Worm (Caenorhabditis elegans) whole organism, L1 larva: Measurements from ENCODE around the gene T23G4.127.

Source experiments
- C04F5.9 ChIP-seq: sonication (generic microtip); optimal IDR thresholded peaks from 2 replicates; lab custom pipeline; 2016; ENCODE audit warnings: missing genetic modification characterization, missing compliant biosample characterization
- C16A3.4 ChIP-seq: fragments of 150-350 bp; optimal IDR thresholded peaks from 2 replicates; lab custom pipeline; 2014; ENCODE audit warnings: missing biosample characterization, missing genetic modification characterization
- C34B4.2 ChIP-seq: sonication (generic microtip); optimal IDR thresholded peaks from 2 replicates; lab custom pipeline; 2017; ENCODE audit warnings: mild to moderate bottlenecking, missing genetic modification characterization, missing compliant biosample characterization
- F16B12.6 ChIP-seq: fragments of 150-350 bp; optimal IDR thresholded peaks from 2 replicates; lab custom pipeline; 2014; ENCODE audit warnings: missing biosample characterization, missing genetic modification characterization
- Y116A8C.19 ChIP-seq: sonication (generic microtip); optimal IDR thresholded peaks from 2 replicates; lab custom pipeline; 2016; ENCODE audit warnings: missing compliant biosample characterization, missing genetic modification characterization, borderline replicate concordance
- ama-1 ChIP-seq: fragments of 150-350 bp; optimal IDR thresholded peaks from 2 replicates; lab custom pipeline; 2014
- blmp-1 ChIP-seq: fragments of 150-350 bp; optimal IDR thresholded peaks from 2 replicates; lab custom pipeline; 2014; ENCODE audit warnings: missing biosample characterization, missing genetic modification characterization
- ceh-82 ChIP-seq, 3 experiments: fragments of 150-350 bp in 1 of 3; sonication (generic microtip) in 2 of 3; optimal IDR thresholded peaks; 2 replicates each; lab custom pipeline; 2014 to 2017; ENCODE audit warnings: missing biosample characterization in 3 of 3, missing genetic modification characterization in 3 of 3
- ceh-88 ChIP-seq: fragments of 200-800 bp; sonication (Bioruptor generic); IDR thresholded peaks from 2 replicates; pipeline ENCODE4 v1.3.6; 2022; ENCODE audit warnings: missing genetic modification characterization, missing compliant biosample characterization
- ceh-90 ChIP-seq: sonication (generic microtip); optimal IDR thresholded peaks from 2 replicates; lab custom pipeline; 2016; ENCODE audit warnings: missing genetic modification characterization, missing compliant biosample characterization
- ces-1 ChIP-seq: fragments of 150-350 bp; optimal IDR thresholded peaks from 2 replicates; lab custom pipeline; 2014; ENCODE audit warnings: missing biosample characterization, missing genetic modification reagents, missing genetic modification characterization
- dpl-1 ChIP-seq, 3 experiments: fragments of 150-350 bp in 2 of 3; sonication (generic microtip) in 1 of 3; optimal IDR thresholded peaks; 2 replicates each; lab custom pipeline; 2014 to 2017; ENCODE audit warnings: missing biosample characterization in 3 of 3, missing genetic modification characterization in 3 of 3, missing genetic modification reagents in 3 of 3
- egl-27 ChIP-seq, 2 experiments: fragments of 150-350 bp in 1 of 2; sonication (generic microtip); optimal IDR thresholded peaks; 3 replicates each; lab custom pipeline; 2017 to 2018; ENCODE audit warnings: missing biosample characterization in 2 of 2, missing genetic modification characterization in 2 of 2, missing genetic modification reagents in 2 of 2
- elt-2 ChIP-seq: sonication (generic microtip); optimal IDR thresholded peaks from 2 replicates; lab custom pipeline; 2016; ENCODE audit warnings: missing genetic modification characterization, mild to moderate bottlenecking, inconsistent platforms, missing compliant biosample characterization, missing genetic modification reagents
- elt-3 ChIP-seq, 6 experiments: fragments of 150-350 bp in 1 of 6; sonication (generic microtip); optimal IDR thresholded peaks; 2 replicates each; lab custom pipeline; 2017 to 2018; ENCODE audit warnings: missing biosample characterization in 6 of 6, missing genetic modification characterization in 6 of 6, inconsistent platforms in 1 of 6
- fkh-8 ChIP-seq: sonication (generic microtip); optimal IDR thresholded peaks from 2 replicates; lab custom pipeline; 2016; ENCODE audit warnings: mild to moderate bottlenecking, missing genetic modification characterization, missing compliant biosample characterization
- grh-1 ChIP-seq: fragments of 200-800 bp; sonication (Bioruptor generic); IDR thresholded peaks from 2 replicates; pipeline ENCODE4 v1.3.6; 2022; ENCODE audit warnings: missing genetic modification reagents, missing genetic modification characterization, missing compliant biosample characterization
- hlh-4 ChIP-seq: sonication (generic microtip); optimal IDR thresholded peaks from 2 replicates; lab custom pipeline; 2016; ENCODE audit warnings: mild to moderate bottlenecking, missing genetic modification characterization, missing compliant biosample characterization
- hpl-2 ChIP-seq: fragments of 150-350 bp; optimal IDR thresholded peaks from 2 replicates; lab custom pipeline; 2014; ENCODE audit warnings: missing biosample characterization, missing genetic modification reagents, missing genetic modification characterization
- irx-1 ChIP-seq: sonication (generic microtip); optimal IDR thresholded peaks from 2 replicates; lab custom pipeline; 2016; ENCODE audit warnings: missing genetic modification characterization, missing compliant biosample characterization
- jun-1 ChIP-seq: fragments of 150-350 bp; optimal IDR thresholded peaks from 2 replicates; lab custom pipeline; 2014; ENCODE audit warnings: missing biosample characterization, missing genetic modification reagents, missing genetic modification characterization
- lin-13 ChIP-seq: fragments of 150-350 bp; optimal IDR thresholded peaks from 2 replicates; lab custom pipeline; 2014; ENCODE audit warnings: missing biosample characterization, missing genetic modification reagents, missing genetic modification characterization
- lin-14 ChIP-seq: fragments of 200-800 bp; sonication (Bioruptor generic); optimal IDR thresholded peaks from 2 replicates; lab custom pipeline; 2018; ENCODE audit warnings: mild to moderate bottlenecking, missing genetic modification characterization, moderate library complexity, missing compliant biosample characterization
- lin-35 ChIP-seq, 2 experiments: fragments of 150-350 bp; optimal IDR thresholded peaks; 2 replicates each; lab custom pipeline; 2014; ENCODE audit warnings: missing biosample characterization in 2 of 2, missing genetic modification characterization in 2 of 2, missing genetic modification reagents in 2 of 2
- lin-39 ChIP-seq: fragments of 150-350 bp; optimal IDR thresholded peaks from 2 replicates; lab custom pipeline; 2014; ENCODE audit warnings: missing biosample characterization, missing genetic modification reagents, missing genetic modification characterization
- lir-3 ChIP-seq: sonication (generic microtip); optimal IDR thresholded peaks from 2 replicates; lab custom pipeline; 2016; ENCODE audit warnings: mild to moderate bottlenecking, missing genetic modification characterization, moderate library complexity, missing compliant biosample characterization; ENCODE audit not compliant: poor library complexity
- mab-9 ChIP-seq: fragments of 200-800 bp; sonication (Bioruptor generic); IDR thresholded peaks from 2 replicates; pipeline ENCODE4 v1.3.6; 2022; ENCODE audit warnings: missing genetic modification reagents, missing genetic modification characterization, missing compliant biosample characterization
- mdl-1 ChIP-seq, 2 experiments: fragments of 150-350 bp; optimal IDR thresholded peaks; 2 replicates each; lab custom pipeline; 2014 to 2017; ENCODE audit warnings: missing biosample characterization in 2 of 2, missing genetic modification characterization in 2 of 2, inconsistent platforms in 1 of 2
- mep-1 ChIP-seq: fragments of 150-350 bp; optimal IDR thresholded peaks from 2 replicates; lab custom pipeline; 2014; ENCODE audit warnings: missing biosample characterization, missing genetic modification characterization
- nhr-11 ChIP-seq: fragments of 150-350 bp; optimal IDR thresholded peaks from 2 replicates; lab custom pipeline; 2014; ENCODE audit warnings: missing biosample characterization, missing genetic modification characterization
- nhr-19 ChIP-seq: fragments of 200-800 bp; sonication (Bioruptor generic); conservative IDR thresholded peaks from 2 replicates; pipeline ENCODE4 v1.3.6; 2022; ENCODE audit warnings: missing genetic modification characterization, missing compliant biosample characterization
- nhr-20 ChIP-seq: sonication (generic microtip); optimal IDR thresholded peaks from 2 replicates; lab custom pipeline; 2016; ENCODE audit warnings: mild to moderate bottlenecking, missing genetic modification characterization, missing compliant biosample characterization
- nhr-237 ChIP-seq: fragments of 150-350 bp; optimal IDR thresholded peaks from 2 replicates; lab custom pipeline; 2014; ENCODE audit warnings: missing biosample characterization, missing genetic modification characterization
- nhr-47 ChIP-seq: sonication (generic microtip); optimal IDR thresholded peaks from 2 replicates; lab custom pipeline; 2016; ENCODE audit warnings: mild to moderate bottlenecking, missing genetic modification characterization, moderate library complexity, missing compliant biosample characterization
- nhr-71 ChIP-seq: sonication (generic microtip); optimal IDR thresholded peaks from 2 replicates; lab custom pipeline; 2016; ENCODE audit warnings: mild to moderate bottlenecking, missing genetic modification characterization, moderate library complexity, missing compliant biosample characterization
- nhr-84 ChIP-seq: sonication (generic microtip); optimal IDR thresholded peaks from 2 replicates; lab custom pipeline; 2017; ENCODE audit warnings: missing biosample characterization, missing genetic modification characterization
- nhr-85 ChIP-seq: sonication (generic microtip); peaks from one replicate; lab custom pipeline; 2016; ENCODE audit warnings: missing genetic modification characterization, inconsistent platforms, missing compliant biosample characterization
- nhr-90 ChIP-seq: sonication (generic microtip); optimal IDR thresholded peaks from 2 replicates; lab custom pipeline; 2016; ENCODE audit warnings: mild to moderate bottlenecking, missing genetic modification characterization, missing compliant biosample characterization; ENCODE audit not compliant: poor library complexity
- pax-3 ChIP-seq: fragments of 200-800 bp; sonication (Bioruptor generic); optimal IDR thresholded peaks from 2 replicates; lab custom pipeline; 2018; ENCODE audit warnings: mild to moderate bottlenecking, missing genetic modification characterization, moderate library complexity, missing compliant biosample characterization
- pqm-1 ChIP-seq: sonication (generic microtip); optimal IDR thresholded peaks from 3 replicates; lab custom pipeline; 2017; ENCODE audit warnings: missing biosample characterization, missing genetic modification characterization
- rnt-1 ChIP-seq: sonication (generic microtip); optimal IDR thresholded peaks from 2 replicates; lab custom pipeline; 2016; ENCODE audit warnings: mild to moderate bottlenecking, missing genetic modification characterization, moderate library complexity, missing compliant biosample characterization
- skn-1 ChIP-seq: fragments of 150-350 bp; optimal IDR thresholded peaks from 2 replicates; lab custom pipeline; 2014; ENCODE audit warnings: missing biosample characterization, missing genetic modification characterization
- snu-23 ChIP-seq: sonication (generic microtip); optimal IDR thresholded peaks from 2 replicates; lab custom pipeline; 2016; ENCODE audit warnings: missing genetic modification characterization, missing compliant biosample characterization
- sup-37 ChIP-seq: fragments of 200-800 bp; sonication (Bioruptor generic); optimal IDR thresholded peaks from 2 replicates; lab custom pipeline; 2018; ENCODE audit warnings: mild to moderate bottlenecking, missing genetic modification characterization, missing compliant biosample characterization
- swsn-7 ChIP-seq: sonication (generic microtip); optimal IDR thresholded peaks from 2 replicates; lab custom pipeline; 2016; ENCODE audit warnings: missing genetic modification characterization, missing compliant biosample characterization
- tlp-1 ChIP-seq: fragments of 150-350 bp; optimal IDR thresholded peaks from 2 replicates; lab custom pipeline; 2014; ENCODE audit warnings: missing biosample characterization, missing genetic modification characterization
- unc-130 ChIP-seq: fragments of 150-350 bp; optimal IDR thresholded peaks from 2 replicates; lab custom pipeline; 2017; ENCODE audit warnings: missing biosample characterization, missing genetic modification characterization, inconsistent platforms
- unc-30 ChIP-seq: sonication (generic microtip); optimal IDR thresholded peaks from 2 replicates; lab custom pipeline; 2017; ENCODE audit warnings: missing biosample characterization, missing genetic modification characterization
- unc-98 ChIP-seq: fragments of 200-800 bp; sonication (Bioruptor generic); IDR thresholded peaks from 2 replicates; pipeline ENCODE4 v1.3.6; 2022; ENCODE audit warnings: missing genetic modification characterization, missing compliant biosample characterization
- vab-15 ChIP-seq: sonication (generic microtip); optimal IDR thresholded peaks from 2 replicates; lab custom pipeline; 2017; ENCODE audit warnings: missing genotype, mild to moderate bottlenecking, missing genetic modification characterization, missing compliant biosample characterization
- ztf-4 ChIP-seq: fragments of 150-350 bp; optimal IDR thresholded peaks from 2 replicates; lab custom pipeline; 2014; ENCODE audit warnings: missing biosample characterization, missing genetic modification characterization

T23G4.127 gene

DNA sequence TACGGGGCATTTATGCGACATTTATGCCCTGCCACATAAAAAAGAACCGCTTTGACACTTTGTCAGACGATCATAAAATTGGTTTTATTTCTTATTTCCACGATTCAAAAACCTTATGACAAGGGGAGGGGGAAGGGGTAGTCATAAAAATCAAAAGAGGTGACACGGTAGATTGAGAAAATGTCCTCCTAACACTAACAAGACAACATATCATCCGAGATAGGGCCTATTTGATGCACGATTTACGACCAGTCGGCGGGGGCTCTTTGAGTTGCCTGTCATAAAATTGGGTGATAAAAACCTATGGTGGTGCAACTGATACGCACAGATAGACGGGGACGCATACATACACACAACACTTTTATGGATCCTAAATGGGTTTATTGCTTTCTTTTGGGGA is 9.4 kb upstream of the T23G4.127 start:
- TF ChIP-seq ztf-4, result no peak
- TF ChIP-seq nhr-20, result peak; percentile 4
- peak; percentile 6 for TF ChIP-seq nhr-85
- no peak for TF ChIP-seq ceh-90 (tag; lab: Kevin White, UChicago)
- peak; percentile 62 for TF ChIP-seq pax-3 (tag; lab: Kevin White, UChicago)
- TF ChIP-seq ama-1 (lab: Kevin White, UChicago), result no peak
- TF ChIP-seq lin-35 (GFP tag; optimal IDR thresholded peaks at IDR 0.05; lab: Kevin White, UChicago), result peak in 1 of 2 experiments; percentile 26
- TF ChIP-seq jun-1, result no peak
- TF ChIP-seq elt-2, result peak; percentile 93
- TF ChIP-seq ceh-88 (GFP tag; lab: Robert Waterston, UW), result no peak
- no peak for TF ChIP-seq nhr-11 (tag; lab: Kevin White, UChicago)
- TF ChIP-seq pqm-1 (tag; lab: Kevin White, UChicago), result peak; percentile 11
- peak; percentile 42 for TF ChIP-seq nhr-90 (tag; lab: Kevin White, UChicago)
- TF ChIP-seq unc-98 (GFP tag; lab: Robert Waterston, UW), result no peak
- TF ChIP-seq Y116A8C.19, result no peak

DNA sequence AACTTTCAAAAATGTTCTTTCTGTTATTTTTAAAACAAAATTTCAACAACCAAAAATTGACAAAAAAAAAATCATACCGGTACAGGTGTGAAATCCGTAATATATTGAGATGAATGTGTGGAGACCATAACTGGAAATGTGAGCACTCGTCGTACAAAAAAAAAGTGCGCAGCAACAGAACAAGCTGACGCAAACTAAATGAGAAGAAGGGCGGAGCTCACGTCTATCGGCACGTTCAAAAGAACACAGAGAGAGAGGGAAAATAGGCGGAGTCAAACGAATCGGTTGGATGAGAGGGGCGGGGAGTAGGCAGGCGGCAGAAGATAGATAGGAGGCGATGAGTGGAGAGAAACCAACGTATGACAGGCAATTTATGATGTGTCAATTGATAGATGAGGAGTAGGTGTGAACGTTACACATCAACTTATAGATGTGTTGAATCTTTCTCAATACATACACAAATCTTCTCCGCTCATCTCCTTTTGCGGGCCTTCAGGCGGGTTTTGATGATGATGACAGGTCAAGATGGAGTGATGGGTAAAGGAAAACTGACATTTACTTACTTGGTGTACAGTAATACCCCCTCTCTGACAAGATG is 5.4 kb upstream of the T23G4.127 start, which contains the start of gene tlp-1:
TSS of gene tlp-1 (minus strand) at position 255 of the 598 bp plus-strand sequence.
- no peak for TF ChIP-seq hpl-2 (GFP tag; lab: Kevin White, UChicago)
- TF ChIP-seq grh-1 (GFP tag; lab: Robert Waterston, UW), result peak; percentile 61
- TF ChIP-seq skn-1 (tag; lab: Kevin White, UChicago), result no peak
- peak; percentile 39; the same call in 1 of the 2 replicates for TF ChIP-seq nhr-19 (GFP tag; lab: Robert Waterston, UW)
- no peak for TF ChIP-seq unc-30
- no peak for TF ChIP-seq sup-37 (GFP tag; lab: Kevin White, UChicago)
- TF ChIP-seq tlp-1 (tag; lab: Kevin White, UChicago), result no peak
- peak; percentile 65 for TF ChIP-seq unc-130
- TF ChIP-seq lir-3 (tag; lab: Kevin White, UChicago), result no peak
- no peak for TF ChIP-seq nhr-84 (tag; lab: Kevin White, UChicago)
- TF ChIP-seq rnt-1 (tag; lab: Kevin White, UChicago), result peak; percentile 64
- TF ChIP-seq blmp-1 (tag; lab: Kevin White, UChicago), result peak; percentile 35
- no peak for TF ChIP-seq hlh-4 (tag; lab: Kevin White, UChicago)
- peak in 1 of 3 experiments; percentile 24 for TF ChIP-seq ceh-82 (tag; optimal IDR thresholded peaks at IDR 0.05; lab: Kevin White, UChicago)
- TF ChIP-seq C04F5.9, result no peak
- TF ChIP-seq nhr-237, result no peak
- no peak for TF ChIP-seq pqm-1 (tag; lab: Kevin White, UChicago)
- TF ChIP-seq C16A3.4 (tag; lab: Kevin White, UChicago), result no peak
- TF ChIP-seq lin-39 (tag; lab: Kevin White, UChicago), result peak; percentile 16
- peak; percentile 18 for TF ChIP-seq nhr-47 (tag; lab: Kevin White, UChicago)
- peak; percentile 12 for TF ChIP-seq swsn-7 (tag; lab: Kevin White, UChicago)
- TF ChIP-seq dpl-1 (GFP tag; optimal IDR thresholded peaks at IDR 0.05; lab: Kevin White, UChicago), result peak in 1 of 3 experiments; percentile 25
- peak; percentile 70 for TF ChIP-seq vab-15 (tag; lab: Kevin White, UChicago)
- peak; percentile 12 for TF ChIP-seq lin-13 (GFP tag; lab: Kevin White, UChicago)
- TF ChIP-seq lin-14 (GFP tag; lab: Kevin White, UChicago), result peak; percentile 80
- no peak for TF ChIP-seq fkh-8
- TF ChIP-seq F16B12.6, result no peak
- TF ChIP-seq ces-1 (GFP tag; lab: Kevin White, UChicago), result no peak
- no peak for TF ChIP-seq ceh-90 (tag; lab: Kevin White, UChicago)
- peak; percentile 46 for TF ChIP-seq irx-1
- TF ChIP-seq snu-23 (GFP tag; lab: Kevin White, UChicago), result peak; percentile 68
- peak; percentile 77 for TF ChIP-seq mab-9 (GFP tag; lab: Robert Waterston, UW)
- TF ChIP-seq mep-1 (tag; lab: Kevin White, UChicago), result peak; percentile 22
- no peak for TF ChIP-seq C34B4.2 (tag; lab: Kevin White, UChicago)
- peak; percentile 62 for TF ChIP-seq nhr-71 (tag; lab: Kevin White, UChicago)
- no peak for TF ChIP-seq Y116A8C.19
- TF ChIP-seq mdl-1 (tag; optimal IDR thresholded peaks at IDR 0.05; lab: Kevin White, UChicago), result peak in 1 of 2 experiments; percentile 26
- peak; percentile 5 to 15 for TF ChIP-seq egl-27 (tag; optimal IDR thresholded peaks at IDR 0.05; lab: Kevin White, UChicago)
- TF ChIP-seq elt-3 (tag; optimal IDR thresholded peaks at IDR 0.05; lab: Kevin White, UChicago), result peak in 4 of 6 experiments; percentile 47 to 86 (median 66)
